Worm (Caenorhabditis elegans) whole organism, L2 larva: Measurements from ENCODE around the gene sqv-2.

Source experiments
- R02D3.7 ChIP-seq: fragments of 150-350 bp; optimal IDR thresholded peaks from 2 replicates; lab custom pipeline; 2014; ENCODE audit warnings: missing biosample characterization, missing genetic modification characterization
- ZK546.5 ChIP-seq: sonication (generic microtip); optimal IDR thresholded peaks from 2 replicates; lab custom pipeline; 2017; ENCODE audit warnings: missing biosample characterization, missing genetic modification characterization
- alr-1 ChIP-seq: fragments of 150-350 bp; optimal IDR thresholded peaks from 2 replicates; lab custom pipeline; 2014; ENCODE audit warnings: missing biosample characterization, missing genetic modification characterization
- aly-2 ChIP-seq: fragments of 150-350 bp; optimal IDR thresholded peaks from 2 replicates; lab custom pipeline; 2014; ENCODE audit warnings: missing biosample characterization, missing genetic modification characterization
- ama-1 ChIP-seq: fragments of 150-350 bp; optimal IDR thresholded peaks from 2 replicates; lab custom pipeline; 2018; ENCODE audit warnings: inconsistent platforms
- blmp-1 ChIP-seq: sonication (generic microtip); optimal IDR thresholded peaks from 2 replicates; lab custom pipeline; 2017; ENCODE audit warnings: missing genetic modification characterization, mild to moderate bottlenecking, missing compliant biosample characterization, antibody characterized with exemption, moderate library complexity; ENCODE audit not compliant: insufficient read depth
- ceh-16 ChIP-seq: fragments of 150-350 bp; optimal IDR thresholded peaks from 2 replicates; lab custom pipeline; 2014; ENCODE audit warnings: missing biosample characterization, missing genetic modification characterization
- crh-2 ChIP-seq: sonication (generic microtip); optimal IDR thresholded peaks from 2 replicates; lab custom pipeline; 2017; ENCODE audit warnings: missing biosample characterization, missing genetic modification characterization
- egl-27 ChIP-seq: sonication (generic microtip); optimal IDR thresholded peaks from 3 replicates; lab custom pipeline; 2017; ENCODE audit warnings: missing biosample characterization, missing genetic modification reagents, missing genetic modification characterization
- elt-1 ChIP-seq: fragments of 150-350 bp; optimal IDR thresholded peaks from 2 replicates; lab custom pipeline; 2014; ENCODE audit warnings: missing biosample characterization, missing genetic modification characterization
- elt-3 ChIP-seq: sonication (generic microtip); optimal IDR thresholded peaks from 2 replicates; lab custom pipeline; 2017; ENCODE audit warnings: missing biosample characterization, missing genetic modification characterization
- fos-1 ChIP-seq: fragments of 150-350 bp; optimal IDR thresholded peaks from 2 replicates; lab custom pipeline; 2014; ENCODE audit warnings: missing biosample characterization, missing genetic modification characterization
- gmeb-1 ChIP-seq: fragments of 150-350 bp; optimal IDR thresholded peaks from 2 replicates; lab custom pipeline; 2014; ENCODE audit warnings: missing biosample characterization, missing genetic modification characterization
- lin-11 ChIP-seq: fragments of 150-350 bp; sonication (generic microtip); optimal IDR thresholded peaks from 2 replicates; lab custom pipeline; 2014; ENCODE audit warnings: missing biosample characterization, missing genetic modification characterization, inconsistent platforms, mixed read lengths
- lin-13 ChIP-seq: fragments of 150-350 bp; optimal IDR thresholded peaks from 2 replicates; lab custom pipeline; 2014; ENCODE audit warnings: missing biosample characterization, missing genetic modification reagents, missing genetic modification characterization
- lsy-2 ChIP-seq, 2 experiments: fragments of 150-350 bp in 1 of 2; sonication (generic microtip) in 1 of 2; optimal IDR thresholded peaks; 2 replicates each; lab custom pipeline; 2014 to 2017; ENCODE audit warnings: missing biosample characterization in 2 of 2, missing genetic modification characterization in 2 of 2
- mbf-1 ChIP-seq: sonication (generic microtip); optimal IDR thresholded peaks from 2 replicates; lab custom pipeline; 2017; ENCODE audit warnings: missing biosample characterization, missing genetic modification characterization
- nhr-10 ChIP-seq: sonication (generic microtip); optimal IDR thresholded peaks from 2 replicates; lab custom pipeline; 2017; ENCODE audit warnings: missing biosample characterization, missing genetic modification characterization
- nhr-12 ChIP-seq: fragments of 150-350 bp; optimal IDR thresholded peaks from 2 replicates; lab custom pipeline; 2014; ENCODE audit warnings: missing biosample characterization, missing genetic modification characterization
- nhr-129 ChIP-seq: fragments of 150-350 bp; optimal IDR thresholded peaks from 2 replicates; lab custom pipeline; 2014; ENCODE audit warnings: missing biosample characterization, missing genetic modification characterization
- nhr-21 ChIP-seq: fragments of 150-350 bp; optimal IDR thresholded peaks from 2 replicates; lab custom pipeline; 2014; ENCODE audit warnings: missing biosample characterization, missing genetic modification characterization
- nhr-23 ChIP-seq: fragments of 150-350 bp; optimal IDR thresholded peaks from 2 replicates; lab custom pipeline; 2014; ENCODE audit warnings: missing biosample characterization, missing genetic modification reagents, missing genetic modification characterization
- nhr-237 ChIP-seq: fragments of 150-350 bp; optimal IDR thresholded peaks from 2 replicates; lab custom pipeline; 2014; ENCODE audit warnings: missing biosample characterization, missing genetic modification characterization
- nhr-6 ChIP-seq: fragments of 150-350 bp; optimal IDR thresholded peaks from 2 replicates; lab custom pipeline; 2014; ENCODE audit warnings: missing biosample characterization, missing genetic modification characterization
- nhr-77 ChIP-seq: fragments of 150-350 bp; optimal IDR thresholded peaks from 2 replicates; lab custom pipeline; 2014; ENCODE audit warnings: missing biosample characterization, missing genetic modification characterization
- peb-1 ChIP-seq: fragments of 150-350 bp; optimal IDR thresholded peaks from 2 replicates; lab custom pipeline; 2014; ENCODE audit warnings: missing biosample characterization, missing genetic modification characterization
- sem-4 ChIP-seq: fragments of 150-350 bp; optimal IDR thresholded peaks from 2 replicates; lab custom pipeline; 2014; ENCODE audit warnings: missing biosample characterization, missing genetic modification reagents, missing genetic modification characterization
- sma-3 ChIP-seq: sonication (generic microtip); optimal IDR thresholded peaks from 2 replicates; lab custom pipeline; 2016; ENCODE audit warnings: missing genetic modification reagents, missing genetic modification characterization, missing compliant biosample characterization
- sma-9 ChIP-seq, 2 experiments: fragments of 150-350 bp in 1 of 2; sonication (generic microtip) in 1 of 2; optimal IDR thresholded peaks; 2 replicates each; lab custom pipeline; 2014 to 2016; ENCODE audit warnings: missing genetic modification characterization in 2 of 2, mild to moderate bottlenecking in 1 of 2, missing biosample characterization in 1 of 2, missing compliant biosample characterization in 1 of 2, missing genetic modification reagents in 1 of 2, moderate library complexity in 1 of 2
- snpc-4 ChIP-seq: fragments of 150-350 bp; optimal IDR thresholded peaks from 2 replicates; lab custom pipeline; 2014; ENCODE audit warnings: missing biosample characterization, missing genetic modification characterization
- unc-39 ChIP-seq: fragments of 150-350 bp; optimal IDR thresholded peaks from 2 replicates; lab custom pipeline; 2014; ENCODE audit warnings: missing biosample characterization, missing genetic modification characterization
- unc-55 ChIP-seq: fragments of 150-350 bp; sonication (generic microtip); optimal IDR thresholded peaks from 3 replicates; lab custom pipeline; 2014; ENCODE audit warnings: missing biosample characterization, missing genetic modification reagents, missing genetic modification characterization
- unc-62 ChIP-seq: fragments of 150-350 bp; optimal IDR thresholded peaks from 2 replicates; lab custom pipeline; 2014; ENCODE audit warnings: missing biosample characterization, missing genetic modification reagents, missing genetic modification characterization
- zag-1 ChIP-seq: fragments of 150-350 bp; optimal IDR thresholded peaks from 2 replicates; lab custom pipeline; 2014; ENCODE audit warnings: missing biosample characterization, missing genetic modification characterization
- ztf-1 ChIP-seq: fragments of 200-800 bp; sonication (Bioruptor generic); conservative IDR thresholded peaks from 2 replicates; pipeline ENCODE4 v1.3.6; 2022; ENCODE audit warnings: missing genetic modification characterization, missing compliant biosample characterization
- ztf-11 ChIP-seq: sonication (generic microtip); optimal IDR thresholded peaks from 2 replicates; lab custom pipeline; 2017; ENCODE audit warnings: missing biosample characterization, missing genetic modification characterization
- ztf-4 ChIP-seq: fragments of 150-350 bp; optimal IDR thresholded peaks from 2 replicates; lab custom pipeline; 2014; ENCODE audit warnings: missing biosample characterization, missing genetic modification characterization

sqv-2 gene

DNA sequence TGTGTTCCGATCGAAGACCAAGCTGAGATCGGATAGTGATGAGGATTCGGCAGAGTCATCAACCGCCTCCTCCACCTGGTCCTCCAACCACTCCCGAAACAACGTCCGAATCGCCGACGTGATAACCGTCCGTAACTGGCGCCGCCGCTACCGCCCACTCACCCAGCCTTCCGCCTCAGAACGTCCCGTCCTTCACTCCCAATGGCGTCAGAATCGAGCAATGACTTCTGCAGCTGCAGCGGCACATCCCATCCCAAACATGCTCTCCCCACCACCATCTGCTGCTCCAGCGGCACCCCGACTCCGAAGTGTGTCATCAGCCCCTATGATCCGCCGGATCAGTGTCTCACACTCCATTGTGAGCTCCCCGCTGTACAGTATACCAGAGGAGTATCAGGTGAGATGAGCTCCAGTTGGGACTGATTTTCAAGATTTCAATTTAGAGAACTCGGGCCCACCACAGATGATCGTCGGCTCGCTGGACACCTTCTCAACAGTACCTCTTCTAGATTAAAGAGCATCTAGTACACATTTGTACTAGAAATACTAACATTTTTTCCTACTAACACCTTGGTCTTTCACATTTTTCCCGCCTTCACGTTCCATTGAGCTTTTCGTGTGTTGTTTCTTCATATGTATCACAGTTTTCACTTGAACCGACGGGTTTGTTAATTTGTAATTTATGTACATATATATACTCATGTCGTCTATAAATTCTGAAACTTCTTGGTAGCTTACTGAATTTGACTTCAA is 31.8 kb upstream of the sqv-2 start:
- TF ChIP-seq peb-1 (tag; lab: Kevin White, UChicago) (no peak), elt-1 (no peak), nhr-23 (no peak), nhr-129 (tag; lab: Kevin White, UChicago) (no peak), ztf-1 (no peak)

- TF ChIP-seq aly-2 (tag; lab: Kevin White, UChicago) (no peak), ama-1 (lab: Kevin White, UChicago) (no peak), unc-55 (GFP tag; lab: Kevin White, UChicago) (no peak), unc-62 (no peak), nhr-77 (tag; lab: Kevin White, UChicago) (no peak), ZK546.5 (no peak), ztf-1 (no peak), alr-1 (tag; lab: Kevin White, UChicago) (no peak), lsy-2 (tag; optimal IDR thresholded peaks at IDR 0.05; lab: Kevin White, UChicago) (no peak), fos-1 (tag; lab: Kevin White, UChicago) (no peak), crh-2 (tag; lab: Kevin White, UChicago) (no peak), lin-13 (GFP tag; lab: Kevin White, UChicago) (no peak), gmeb-1 (tag; lab: Kevin White, UChicago) (no peak), nhr-23 (no peak), mbf-1 (tag; lab: Kevin White, UChicago) (no peak), nhr-10 (tag; lab: Kevin White, UChicago) (no peak), nhr-237 (tag; lab: Kevin White, UChicago) (no peak), ceh-16 (no peak)
Measured at ce11 chrII:2925032-2925431, 30.8 kb upstream of the sqv-2 start.

ce11 chrII:2923617-2924016 is 29.4 kb upstream of the sqv-2 start, which contains the start of gene ZK355.2:
TSS of gene ZK355.2 (plus strand) at chrII:2923917.
- TF ChIP-seq ztf-11 (no peak), fos-1 (tag; lab: Kevin White, UChicago) (peak; percentile 5)

ce11 chrII:2922782-2923181 is 28.6 kb upstream of the sqv-2 start:
- no peak for TF ChIP-seq snpc-4 (tag; lab: Kevin White, UChicago)
- no peak for TF ChIP-seq unc-39 (tag; lab: Kevin White, UChicago)
- no peak for TF ChIP-seq nhr-237 (tag; lab: Kevin White, UChicago)
- no peak for TF ChIP-seq sem-4 (tag; lab: Kevin White, UChicago)
- TF ChIP-seq nhr-10 (tag; lab: Kevin White, UChicago): no peak
- no peak for TF ChIP-seq R02D3.7
- TF ChIP-seq sma-9 (GFP tag; optimal IDR thresholded peaks at IDR 0.05; lab: Kevin White, UChicago): no peak
- TF ChIP-seq sma-9 (tag; optimal IDR thresholded peaks at IDR 0.05; lab: Kevin White, UChicago): no peak
- TF ChIP-seq blmp-1: no peak
- no peak for TF ChIP-seq nhr-6 (tag; lab: Kevin White, UChicago)

DNA sequence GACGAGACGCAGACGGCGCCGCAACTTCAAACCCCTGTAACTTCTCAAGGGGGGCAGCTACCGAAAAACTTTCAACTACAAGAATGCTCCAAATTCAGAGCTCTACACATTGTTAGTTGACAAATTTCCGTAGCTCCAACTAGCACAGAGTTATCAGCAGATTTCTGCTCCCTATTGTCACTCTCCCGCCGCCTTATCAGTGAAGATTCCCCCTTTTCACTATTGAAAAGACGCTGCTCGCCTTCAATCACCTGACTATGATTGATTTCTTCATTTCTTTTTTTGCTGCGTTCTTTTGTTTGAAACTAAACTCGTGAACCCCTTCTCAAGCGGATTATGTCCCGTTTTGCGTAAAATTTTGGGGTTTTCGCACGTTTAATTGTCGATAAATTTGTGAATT is 28.2 kb upstream of the sqv-2 start:
- TF ChIP-seq nhr-21 (tag; lab: Kevin White, UChicago) (no peak), fos-1 (tag; lab: Kevin White, UChicago) (peak; percentile 41), crh-2 (tag; lab: Kevin White, UChicago) (peak; percentile 42)

DNA sequence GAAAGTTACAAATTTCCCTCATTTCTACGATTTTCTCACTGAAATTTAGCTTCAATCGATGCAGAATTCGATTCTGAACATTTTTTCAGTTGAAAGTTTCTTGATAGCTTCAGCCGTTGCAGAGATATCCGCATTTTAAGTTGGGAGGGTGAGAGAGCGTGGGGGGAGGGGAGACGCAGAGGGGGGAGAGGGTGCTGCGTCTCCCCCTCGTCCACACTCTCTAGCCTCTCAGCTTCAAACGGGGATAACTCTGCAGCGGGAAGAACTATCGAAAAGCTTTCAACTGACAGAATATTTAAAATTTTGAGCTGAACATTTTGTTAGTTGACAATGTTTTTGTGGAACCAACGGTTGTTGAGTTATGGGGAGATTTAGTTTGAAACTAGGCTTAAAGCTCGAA is 27.7 kb upstream of the sqv-2 start:
- TF ChIP-seq peb-1 (tag; lab: Kevin White, UChicago) (no peak), snpc-4 (tag; lab: Kevin White, UChicago) (no peak), ztf-11 (no peak), lin-11 (no peak), unc-62 (no peak), ceh-16 (no peak), unc-39 (tag; lab: Kevin White, UChicago) (no peak), ZK546.5 (no peak), elt-3 (tag; lab: Kevin White, UChicago) (no peak), nhr-12 (no peak), aly-2 (tag; lab: Kevin White, UChicago) (no peak), nhr-77 (tag; lab: Kevin White, UChicago) (no peak), nhr-21 (tag; lab: Kevin White, UChicago) (no peak), blmp-1 (no peak), nhr-6 (tag; lab: Kevin White, UChicago) (no peak), zag-1 (tag; lab: Kevin White, UChicago) (no peak), sma-3 (GFP tag; lab: Kevin White, UChicago) (no peak), egl-27 (tag; lab: Kevin White, UChicago) (no peak), ztf-4 (tag; lab: Kevin White, UChicago) (no peak), nhr-129 (tag; lab: Kevin White, UChicago) (no peak)
